Worm (Caenorhabditis elegans) whole organism, L2 larva: ENCODE measurements around the gene Y39B6A.9.

Experiments used
- ZK546.5 ChIP-seq: sonication (generic microtip); optimal IDR thresholded peaks from 2 replicates; lab custom pipeline; 2017; ENCODE audit warnings: missing biosample characterization, missing genetic modification characterization
- aly-2 ChIP-seq: fragments of 150-350 bp; optimal IDR thresholded peaks from 2 replicates; lab custom pipeline; 2014; ENCODE audit warnings: missing biosample characterization, missing genetic modification characterization
- ceh-82 ChIP-seq: fragments of 150-350 bp; optimal IDR thresholded peaks from 2 replicates; lab custom pipeline; 2014; ENCODE audit warnings: missing biosample characterization, missing genetic modification characterization
- lsy-2 ChIP-seq, 2 experiments: fragments of 150-350 bp in 1 of 2; sonication (generic microtip) in 1 of 2; optimal IDR thresholded peaks; 2 replicates each; lab custom pipeline; 2014 to 2017; ENCODE audit warnings: missing biosample characterization in 2 of 2, missing genetic modification characterization in 2 of 2
- mdl-1 ChIP-seq, 2 experiments: fragments of 150-350 bp in 1 of 2; sonication (generic microtip) in 1 of 2; optimal IDR thresholded peaks; 2 replicates each; lab custom pipeline; 2017; ENCODE audit warnings: missing biosample characterization in 2 of 2, missing genetic modification characterization in 2 of 2
- nhr-23 ChIP-seq: fragments of 150-350 bp; optimal IDR thresholded peaks from 2 replicates; lab custom pipeline; 2014; ENCODE audit warnings: missing biosample characterization, missing genetic modification reagents, missing genetic modification characterization
- nhr-25 ChIP-seq: fragments of 150-350 bp; sonication (generic microtip); optimal IDR thresholded peaks from 3 replicates; lab custom pipeline; 2014; ENCODE audit warnings: missing biosample characterization, missing genetic modification characterization
- unc-39 ChIP-seq: fragments of 150-350 bp; optimal IDR thresholded peaks from 2 replicates; lab custom pipeline; 2014; ENCODE audit warnings: missing biosample characterization, missing genetic modification characterization
- zag-1 ChIP-seq: fragments of 150-350 bp; optimal IDR thresholded peaks from 2 replicates; lab custom pipeline; 2014; ENCODE audit warnings: missing biosample characterization, missing genetic modification characterization

DNA sequence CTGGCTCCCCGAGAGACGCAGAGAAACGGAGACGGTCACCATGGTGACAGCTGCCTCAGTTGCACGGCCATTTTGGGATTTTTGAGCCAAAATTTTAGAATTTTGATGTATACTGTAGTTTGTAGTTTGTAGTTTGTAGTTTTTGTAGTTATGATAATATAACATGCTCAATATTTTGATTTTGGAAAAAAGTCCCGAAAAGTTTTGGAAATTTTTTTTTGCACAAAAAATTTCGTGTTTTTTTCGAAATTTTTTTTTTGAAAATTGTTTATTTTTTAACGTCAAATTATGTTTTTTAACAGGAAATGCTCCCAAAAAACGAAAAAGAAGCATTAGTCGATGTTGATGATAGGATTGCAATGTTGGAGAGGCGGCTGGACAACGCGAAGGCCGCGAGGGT, 9.1 kb upstream of the Y39B6A.9 start, which contains the start of gene dyf-17:
- TF ChIP-seq ZK546.5 (tag; lab: Kevin White, UChicago) (no peak), ceh-82 (no peak), lsy-2 (tag; optimal IDR thresholded peaks at IDR 0.05; lab: Kevin White, UChicago) (no peak), zag-1 (tag; lab: Kevin White, UChicago) (no peak), aly-2 (tag; lab: Kevin White, UChicago) (no peak), nhr-23 (tag; lab: Kevin White, UChicago) (no peak), unc-39 (tag; lab: Kevin White, UChicago) (no peak), nhr-25 (tag; lab: Kevin White, UChicago) (no peak), mdl-1 (tag; optimal IDR thresholded peaks at IDR 0.05; lab: Kevin White, UChicago) (no peak)
